Fruit fly (Drosophila melanogaster): ENCODE measurements around the gene CG6333.

CG6333 gene

DNA sequence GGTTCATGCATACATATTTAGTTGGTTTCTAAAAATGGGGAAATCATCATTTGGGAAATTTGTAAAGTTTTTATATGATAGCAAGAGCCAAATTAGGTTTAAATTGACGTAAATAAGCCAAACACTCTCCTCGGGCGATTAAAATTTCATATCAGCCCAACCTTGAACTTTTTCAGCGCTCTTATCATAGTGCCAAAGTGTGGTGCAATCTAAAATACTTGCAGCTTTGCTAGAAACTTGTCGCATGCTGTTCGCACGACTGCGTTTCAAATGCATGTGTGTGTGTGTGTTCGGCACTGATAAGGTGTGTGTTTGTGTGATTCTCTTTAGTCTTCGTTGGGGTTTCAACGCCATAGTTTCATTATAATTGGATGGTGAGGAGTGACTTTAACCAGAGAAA lies 20.8 kb upstream of the CG6333 start:
- no peak for TF ChIP-seq psq (optimal IDR thresholded peaks at IDR 0.05)

DNA sequence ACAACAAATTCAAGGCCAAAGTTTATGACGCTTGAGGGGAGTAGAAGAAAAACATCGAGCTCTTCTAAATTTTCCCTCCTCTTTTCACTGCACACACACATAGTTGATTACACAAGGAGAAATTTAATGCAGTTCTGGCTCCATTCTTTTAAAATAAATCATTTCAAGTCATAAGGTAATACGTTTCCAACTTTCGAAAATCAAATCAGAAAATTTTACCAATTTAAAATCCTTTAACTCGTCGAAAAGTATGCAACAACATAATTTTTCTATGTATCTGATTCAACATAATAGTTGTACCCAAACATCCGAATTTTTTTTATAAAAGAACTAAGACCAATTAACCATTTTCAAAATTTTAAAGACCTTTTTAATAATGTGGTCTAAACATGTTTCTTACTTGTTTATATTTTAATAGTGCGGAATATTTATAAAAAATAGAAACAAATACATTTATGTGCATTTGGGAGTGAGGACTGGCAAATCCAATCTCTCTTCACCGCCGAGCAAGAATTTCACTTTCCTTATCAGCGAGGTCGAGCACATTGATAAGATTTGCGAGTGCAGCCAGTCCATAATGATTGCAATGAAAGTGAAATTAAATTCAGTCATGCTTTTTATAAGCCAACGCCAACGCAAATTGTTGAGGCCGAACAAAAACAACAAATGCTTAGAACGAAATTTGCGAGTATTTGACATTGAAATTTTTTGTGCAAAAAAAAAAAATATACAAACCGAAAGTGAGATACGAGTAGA lies 20.2 kb upstream of the CG6333 start:
- TF ChIP-seq h (optimal IDR thresholded peaks at IDR 0.05) (no peak), Sin3A (optimal IDR thresholded peaks at IDR 0.05) (no peak), Myc (optimal IDR thresholded peaks at IDR 0.05) (no peak), ttk (optimal IDR thresholded peaks at IDR 0.05) (no peak), insv (optimal IDR thresholded peaks at IDR 0.05) (no peak)

DNA sequence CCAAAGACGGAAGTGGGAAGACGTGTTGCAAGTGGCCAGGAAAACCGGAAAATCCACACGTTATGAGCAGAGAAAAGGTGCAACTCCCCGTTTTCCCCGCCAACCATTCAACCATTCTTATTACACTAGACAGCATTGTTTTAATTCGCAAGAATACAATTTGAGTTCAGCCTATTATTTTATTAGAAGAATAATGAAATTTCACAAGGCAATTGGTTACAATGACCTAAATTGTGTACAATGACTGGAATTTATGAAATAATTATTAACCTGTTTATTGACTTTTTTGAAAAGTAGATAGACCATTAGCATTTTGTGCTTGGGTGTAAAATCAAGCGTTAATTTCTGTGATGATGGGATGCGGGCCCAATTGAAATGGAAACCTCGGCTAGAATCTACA lies 18.5 kb upstream of the CG6333 start:
- TF ChIP-seq ttk (optimal IDR thresholded peaks at IDR 0.05) (no peak), Sin3A (optimal IDR thresholded peaks at IDR 0.05) (no peak), insv (optimal IDR thresholded peaks at IDR 0.05) (no peak), Myc (optimal IDR thresholded peaks at IDR 0.05) (no peak)

DNA sequence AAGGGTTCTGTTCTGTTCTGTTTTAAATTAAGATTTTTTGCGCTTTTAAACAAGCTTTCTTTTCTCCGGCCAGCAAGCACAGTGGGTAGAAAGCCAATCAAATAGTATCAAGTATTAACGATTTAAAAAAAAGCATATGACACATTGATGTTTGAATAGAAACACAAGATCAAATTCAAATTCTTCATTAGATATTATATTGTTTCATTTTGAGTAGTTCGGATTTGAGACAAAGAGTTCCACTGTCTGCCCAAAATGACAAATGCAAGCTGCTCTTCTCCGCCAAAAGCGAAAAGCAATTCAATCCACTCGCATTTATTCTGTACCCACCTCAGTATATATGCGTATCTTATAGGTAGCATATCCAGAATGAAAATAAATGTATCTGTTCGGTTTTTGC lies 16.2 kb upstream of the CG6333 start:
- TF ChIP-seq Myc (optimal IDR thresholded peaks at IDR 0.05): no peak
- no peak for TF ChIP-seq psq (optimal IDR thresholded peaks at IDR 0.05)
- TF ChIP-seq ttk (optimal IDR thresholded peaks at IDR 0.05): no peak
- no peak for TF ChIP-seq insv (optimal IDR thresholded peaks at IDR 0.05)
- no peak for TF ChIP-seq h (optimal IDR thresholded peaks at IDR 0.05)
- TF ChIP-seq Sin3A (optimal IDR thresholded peaks at IDR 0.05): no peak

DNA sequence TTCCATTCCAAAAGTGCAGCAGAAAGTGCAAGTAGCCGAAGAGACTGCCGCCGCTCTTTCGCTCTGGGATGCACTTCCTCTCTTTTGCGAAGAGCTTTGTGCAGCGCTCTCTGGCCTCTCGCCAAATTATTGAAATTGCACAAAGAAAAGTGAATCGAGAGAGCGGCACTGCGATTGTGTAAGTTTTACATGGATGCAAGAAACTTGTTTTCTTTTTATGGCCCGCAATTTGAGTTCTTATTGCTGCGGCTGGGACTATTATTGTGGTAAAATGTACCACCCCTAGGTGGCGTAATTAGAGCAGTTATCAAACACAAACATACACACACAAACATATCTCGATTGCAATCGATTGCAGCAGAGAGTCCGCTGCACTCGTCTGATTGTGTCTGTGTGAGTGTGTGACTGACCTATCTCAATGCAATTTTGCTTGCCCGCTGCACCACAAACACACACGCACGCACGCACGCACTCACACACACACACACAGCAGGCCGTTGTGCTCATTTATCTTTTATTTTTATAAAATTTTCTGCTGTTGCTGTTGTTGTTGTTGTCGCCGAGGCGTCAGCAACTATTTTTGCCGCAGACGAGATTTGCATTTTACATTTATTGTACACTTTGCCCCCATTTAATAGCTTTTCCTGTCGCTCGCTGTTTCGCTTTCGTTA lies 14.4 kb upstream of the CG6333 start:
- TF ChIP-seq insv (optimal IDR thresholded peaks at IDR 0.05) (no peak), psq (optimal IDR thresholded peaks at IDR 0.05) (no peak), ttk (optimal IDR thresholded peaks at IDR 0.05) (no peak), Myc (optimal IDR thresholded peaks at IDR 0.05) (no peak), h (optimal IDR thresholded peaks at IDR 0.05) (no peak), Sin3A (optimal IDR thresholded peaks at IDR 0.05) (no peak)

DNA sequence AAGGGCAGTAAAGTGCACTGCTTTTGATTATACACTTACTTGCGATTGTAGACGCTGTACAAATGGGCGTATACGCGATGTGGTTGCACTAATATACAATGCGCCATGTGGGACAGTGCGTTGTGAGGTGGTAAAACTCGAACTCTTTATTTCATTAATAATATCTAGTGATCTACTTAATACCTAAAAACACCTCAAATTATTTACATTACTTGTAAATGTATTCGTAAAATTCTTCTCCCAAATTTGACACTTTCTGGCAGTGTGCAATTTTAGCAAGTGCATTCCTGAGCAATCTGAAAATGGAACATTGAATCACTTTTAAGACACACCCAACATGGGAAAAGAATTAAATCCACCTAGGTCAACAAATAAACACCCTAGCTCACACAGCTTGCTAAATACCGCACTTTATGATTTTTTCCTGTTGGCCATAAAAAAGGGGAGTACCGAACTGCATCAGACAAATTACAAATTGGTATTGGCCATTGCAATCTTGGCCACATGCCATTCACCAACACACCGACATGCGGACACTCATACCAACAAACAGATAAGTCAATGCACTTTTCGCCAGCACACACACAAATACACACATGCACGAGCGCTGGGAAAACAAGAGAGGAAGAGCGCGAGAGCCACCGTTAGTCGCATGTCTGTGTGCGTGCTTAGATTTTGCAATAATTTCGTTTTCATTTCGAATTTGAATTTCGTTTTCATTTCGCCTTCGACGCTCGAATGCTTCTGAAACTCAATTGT lies 13.1 kb upstream of the CG6333 start:
- TF ChIP-seq insv (optimal IDR thresholded peaks at IDR 0.05): no peak
- TF ChIP-seq Sin3A (optimal IDR thresholded peaks at IDR 0.05): no peak
- no peak for TF ChIP-seq psq (optimal IDR thresholded peaks at IDR 0.05)
- TF ChIP-seq h (optimal IDR thresholded peaks at IDR 0.05): no peak
- no peak for TF ChIP-seq ttk (optimal IDR thresholded peaks at IDR 0.05)
- no peak for TF ChIP-seq Myc (optimal IDR thresholded peaks at IDR 0.05)

DNA sequence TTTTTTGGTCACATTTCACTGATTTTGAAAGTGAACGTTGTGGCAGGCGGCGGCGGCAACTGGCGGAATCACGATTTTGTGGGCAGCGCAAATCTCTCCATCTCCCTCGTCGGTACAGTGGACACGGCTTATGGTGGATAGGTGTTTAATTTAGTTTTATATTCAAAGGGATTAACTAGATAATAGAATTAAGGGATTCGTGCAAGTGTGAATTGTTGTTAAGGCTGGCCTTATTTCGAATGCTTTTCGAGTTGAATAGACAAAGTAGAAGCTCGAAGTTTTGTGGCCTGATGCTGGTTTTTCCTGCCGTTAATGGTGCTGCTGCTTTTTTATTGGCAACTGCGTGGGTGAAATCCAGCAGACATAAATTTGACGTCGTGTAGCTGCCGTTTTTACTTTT lies 11.9 kb upstream of the CG6333 start:
- TF ChIP-seq h (optimal IDR thresholded peaks at IDR 0.05) (no peak), insv (optimal IDR thresholded peaks at IDR 0.05) (no peak), psq (optimal IDR thresholded peaks at IDR 0.05) (no peak), Sin3A (optimal IDR thresholded peaks at IDR 0.05) (no peak), ttk (optimal IDR thresholded peaks at IDR 0.05) (no peak), Myc (optimal IDR thresholded peaks at IDR 0.05) (no peak)

DNA sequence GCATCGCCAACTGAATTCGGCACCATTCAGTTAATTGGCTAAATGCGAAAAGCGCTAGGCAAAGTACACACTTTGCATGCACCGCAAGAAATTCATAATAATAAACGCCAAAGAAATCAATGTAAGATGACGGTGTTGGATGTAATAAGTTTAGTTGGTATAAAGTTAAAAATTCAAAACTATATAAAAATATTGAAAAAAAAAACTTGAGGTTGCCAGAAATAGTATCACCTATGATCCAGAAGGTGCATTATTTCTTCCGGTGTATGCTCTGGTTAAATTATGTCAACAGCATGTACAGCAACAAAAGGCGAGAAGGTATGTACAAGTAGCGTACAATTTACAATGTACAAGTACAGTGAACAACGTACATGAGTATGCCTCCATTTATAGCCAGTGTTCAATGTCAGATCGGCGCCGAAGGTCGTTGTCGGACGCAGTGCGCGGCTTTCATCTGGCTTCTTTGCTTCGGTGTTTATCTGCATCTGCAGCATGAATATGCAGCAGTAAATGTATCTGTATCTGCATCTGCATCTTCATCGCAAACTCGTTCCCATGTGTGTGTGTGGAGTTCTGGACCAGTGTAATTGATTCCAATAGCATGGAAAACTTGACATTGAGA lies 11.0 kb upstream of the CG6333 start:
- TF ChIP-seq h (optimal IDR thresholded peaks at IDR 0.05): no peak
- no peak for TF ChIP-seq insv (optimal IDR thresholded peaks at IDR 0.05)
- TF ChIP-seq Sin3A (optimal IDR thresholded peaks at IDR 0.05): no peak
- no peak for TF ChIP-seq psq (optimal IDR thresholded peaks at IDR 0.05)
- TF ChIP-seq ttk (optimal IDR thresholded peaks at IDR 0.05): no peak
- no peak for TF ChIP-seq Myc (optimal IDR thresholded peaks at IDR 0.05)

DNA sequence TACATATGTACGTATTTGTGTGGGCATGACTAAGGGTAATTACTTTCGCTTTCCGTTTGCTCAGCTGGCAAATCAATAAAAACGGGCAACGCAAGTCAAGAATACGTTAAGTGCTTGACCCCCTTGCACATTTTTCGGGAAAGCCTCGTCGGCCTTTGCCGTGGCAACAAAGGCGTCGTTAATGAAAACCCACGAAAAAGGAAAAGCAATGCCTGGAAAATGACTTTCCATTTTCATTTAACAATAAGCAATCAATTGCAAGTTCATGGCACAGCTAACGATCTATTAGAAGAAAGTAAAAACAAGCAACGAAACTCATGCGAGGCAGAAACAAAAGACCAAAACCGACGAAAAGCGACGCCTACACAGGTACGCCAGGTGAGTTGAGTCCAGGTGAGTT lies 10.0 kb upstream of the CG6333 start:
- TF ChIP-seq Sin3A (optimal IDR thresholded peaks at IDR 0.05): no peak
- no peak for TF ChIP-seq psq (optimal IDR thresholded peaks at IDR 0.05)
- TF ChIP-seq insv (optimal IDR thresholded peaks at IDR 0.05): no peak
- TF ChIP-seq Myc (optimal IDR thresholded peaks at IDR 0.05): no peak
- TF ChIP-seq ttk (optimal IDR thresholded peaks at IDR 0.05): no peak
- no peak for TF ChIP-seq h (optimal IDR thresholded peaks at IDR 0.05)

DNA sequence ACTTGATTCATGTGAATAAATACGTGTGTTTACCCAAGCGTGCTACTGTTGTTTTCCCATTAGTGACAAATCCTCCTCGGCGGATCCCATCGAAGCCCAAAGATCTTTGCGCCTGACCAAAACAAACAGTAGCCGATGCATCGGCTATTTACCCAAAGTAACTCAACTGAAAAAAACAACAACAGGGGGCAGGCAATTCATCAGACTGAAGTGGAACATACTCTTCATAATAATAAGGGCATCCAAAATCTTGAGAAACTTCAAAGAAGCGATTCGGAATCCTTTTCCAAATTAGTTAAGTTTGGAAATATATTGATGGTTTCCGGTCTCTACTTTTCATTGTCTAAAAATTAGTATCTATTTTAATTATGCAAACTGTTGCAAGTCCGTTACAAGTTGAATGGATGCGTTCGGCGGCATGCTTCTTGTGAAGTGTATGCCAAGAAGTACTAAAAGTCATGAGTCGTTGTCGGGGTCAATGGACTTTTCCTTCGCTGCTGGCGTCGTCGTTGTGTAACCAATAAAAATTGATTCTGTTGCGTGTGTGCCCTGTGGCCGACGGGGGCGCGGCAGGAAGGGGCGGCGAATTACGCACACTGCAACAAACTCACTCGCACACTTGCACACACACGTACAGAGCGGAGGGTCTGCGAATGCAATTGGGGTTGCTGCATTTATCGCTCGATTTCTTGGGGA lies 9.4 kb upstream of the CG6333 start:
- no peak for TF ChIP-seq Sin3A (optimal IDR thresholded peaks at IDR 0.05)
- TF ChIP-seq ttk (optimal IDR thresholded peaks at IDR 0.05): no peak
- no peak for TF ChIP-seq insv (optimal IDR thresholded peaks at IDR 0.05)
- no peak for TF ChIP-seq Myc (optimal IDR thresholded peaks at IDR 0.05)
- no peak for TF ChIP-seq psq (optimal IDR thresholded peaks at IDR 0.05)
- TF ChIP-seq h (optimal IDR thresholded peaks at IDR 0.05): no peak

DNA sequence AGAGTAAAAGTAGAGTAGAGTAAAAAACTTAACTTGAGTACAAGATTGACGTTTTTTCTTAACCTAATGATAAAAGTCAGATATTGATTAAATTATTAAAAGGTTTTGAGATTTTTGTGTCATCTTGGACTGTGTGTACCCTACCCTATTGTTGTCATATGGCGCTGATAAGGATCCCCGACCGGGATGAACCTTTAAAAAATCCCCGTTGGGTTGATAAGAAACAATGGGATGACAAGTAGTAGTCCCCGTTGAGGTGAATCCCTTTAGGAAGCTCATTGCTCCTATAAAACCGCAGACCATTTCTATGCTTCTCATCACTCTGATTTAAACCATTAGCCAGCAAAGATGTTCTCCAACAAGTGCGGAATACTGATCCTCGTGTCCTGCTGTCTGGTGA lies 8.5 kb upstream of the CG6333 start, which contains the start of gene edin:
TSS of gene edin (plus strand) at position 340 of the 400 bp plus-strand sequence.
- TF ChIP-seq insv (optimal IDR thresholded peaks at IDR 0.05): no peak
- TF ChIP-seq Myc (optimal IDR thresholded peaks at IDR 0.05): no peak
- TF ChIP-seq h (optimal IDR thresholded peaks at IDR 0.05): no peak
- no peak for TF ChIP-seq ttk (optimal IDR thresholded peaks at IDR 0.05)
- TF ChIP-seq Sin3A (optimal IDR thresholded peaks at IDR 0.05): no peak
- no peak for TF ChIP-seq psq (optimal IDR thresholded peaks at IDR 0.05)
